Fruit fly (Drosophila melanogaster) whole organism, embryonic: ENCODE measurements around the gene CG31804.

Experiments used
- Atf3 ChIP-seq: fragments of 200-800 bp; sonication (Bioruptor generic); optimal IDR thresholded peaks from 3 replicates; lab custom pipeline; 2016; ENCODE audit warnings: missing biosample characterization, missing genetic modification characterization
- CG10543 ChIP-seq: fragments of 200-800 bp; sonication (Bioruptor generic); optimal IDR thresholded peaks from 3 replicates; lab custom pipeline; 2017; ENCODE audit warnings: missing biosample characterization, mild to moderate bottlenecking, missing genetic modification characterization, moderate library complexity
- CG10654 ChIP-seq: fragments of 200-800 bp; sonication (Bioruptor generic); optimal IDR thresholded peaks from 2 replicates; lab custom pipeline; 2016; ENCODE audit warnings: missing biosample characterization, missing genetic modification characterization
- CG10979 ChIP-seq: fragments of 200-800 bp; sonication (Bioruptor generic); optimal IDR thresholded peaks from 2 replicates; lab custom pipeline; 2018; ENCODE audit warnings: missing biosample characterization, mild to moderate bottlenecking, missing genetic modification characterization, moderate library complexity
- CG11085 ChIP-seq: fragments of 200-800 bp; sonication (Bioruptor generic); IDR thresholded peaks from 2 replicates; pipeline ENCODE4 v1.3.6; 2022; ENCODE audit warnings: missing biosample characterization, missing genetic modification characterization
- CG11560 ChIP-seq: fragments of 200-800 bp; sonication (Bioruptor generic); IDR thresholded peaks from 3 replicates; pipeline ENCODE4 v1.3.6; 2022; ENCODE audit warnings: missing biosample characterization, missing genetic modification characterization
- CG12236 ChIP-seq: fragments of 200-800 bp; sonication (Bioruptor generic); optimal IDR thresholded peaks from 2 replicates; lab custom pipeline; 2016; ENCODE audit warnings: missing biosample characterization, missing genetic modification characterization
- CG12744 ChIP-seq: fragments of 200-800 bp; sonication (Bioruptor generic); optimal IDR thresholded peaks from 2 replicates; lab custom pipeline; 2016; ENCODE audit warnings: missing biosample characterization, missing genetic modification characterization
- CG12769 ChIP-seq: fragments of 200-800 bp; sonication (Bioruptor generic); optimal IDR thresholded peaks from 2 replicates; lab custom pipeline; 2019; ENCODE audit warnings: missing biosample characterization, mild to moderate bottlenecking, missing genetic modification characterization, moderate library complexity
- CG1602 ChIP-seq: fragments of 200-800 bp; sonication (Bioruptor generic); optimal IDR thresholded peaks from 3 replicates; lab custom pipeline; 2016; ENCODE audit warnings: missing biosample characterization, missing genetic modification characterization
- CG16813 ChIP-seq: fragments of 200-800 bp; sonication (Bioruptor generic); IDR thresholded peaks from 3 replicates; pipeline ENCODE4 v1.3.6; 2022; ENCODE audit warnings: missing biosample characterization, missing genetic modification characterization; ENCODE audit not compliant: partially characterized antibody
- CG31224 ChIP-seq: fragments of 200-800 bp; sonication (Bioruptor generic); IDR thresholded peaks from 2 replicates; pipeline ENCODE4 v1.3.6; 2022; ENCODE audit warnings: missing biosample characterization, missing genetic modification characterization
- CG3407 ChIP-seq: fragments of 200-800 bp; sonication (Bioruptor generic); optimal IDR thresholded peaks from 2 replicates; lab custom pipeline; 2018; ENCODE audit warnings: missing biosample characterization, mild to moderate bottlenecking, missing genetic modification characterization
- CG4707 ChIP-seq: fragments of 200-800 bp; sonication (Bioruptor generic); optimal IDR thresholded peaks from 2 replicates; lab custom pipeline; 2018; ENCODE audit warnings: missing biosample characterization, mild to moderate bottlenecking, missing genetic modification characterization, moderate library complexity
- CG5180 ChIP-seq: fragments of 200-800 bp; sonication (Bioruptor generic); optimal IDR thresholded peaks from 3 replicates; lab custom pipeline; 2017; ENCODE audit warnings: missing biosample characterization, missing genetic modification characterization, mild to moderate bottlenecking, moderate library complexity, missing genetic modification reagents
- CG6791 ChIP-seq: fragments of 200-800 bp; sonication (Bioruptor generic); IDR thresholded peaks from 3 replicates; pipeline ENCODE4 v1.3.6; 2022; ENCODE audit warnings: missing biosample characterization, missing genetic modification characterization; ENCODE audit not compliant: partially characterized antibody
- CG7372 ChIP-seq: fragments of 200-800 bp; sonication (Bioruptor generic); IDR thresholded peaks from 2 replicates; pipeline ENCODE4 v1.3.6; 2022; ENCODE audit warnings: missing biosample characterization, missing genetic modification characterization
- CG7786 ChIP-seq: fragments of 200-800 bp; sonication (Bioruptor generic); optimal IDR thresholded peaks from 2 replicates; lab custom pipeline; 2016; ENCODE audit warnings: missing biosample characterization, missing genetic modification characterization
- CG9215 ChIP-seq: fragments of 200-800 bp; sonication (Bioruptor generic); IDR thresholded peaks from 2 replicates; pipeline ENCODE4 v1.3.6; 2022; ENCODE audit warnings: missing biosample characterization, missing genetic modification characterization
- Dad ChIP-seq: fragments of 200-800 bp; sonication (Bioruptor generic); optimal IDR thresholded peaks from 3 replicates; lab custom pipeline; 2016; ENCODE audit warnings: missing biosample characterization, missing genetic modification characterization
- Drgx ChIP-seq: fragments of 200-800 bp; sonication (Bioruptor generic); IDR thresholded peaks from 2 replicates; pipeline ENCODE4 v1.3.6; 2022; ENCODE audit warnings: missing biosample characterization, missing genetic modification characterization
- HLH54F ChIP-seq: fragments of 200-800 bp; sonication (Bioruptor generic); optimal IDR thresholded peaks from 3 replicates; lab custom pipeline; 2016; ENCODE audit warnings: missing biosample characterization, missing genetic modification characterization
- HmgD ChIP-seq: fragments of 200-800 bp; sonication (Bioruptor generic); optimal IDR thresholded peaks from 3 replicates; lab custom pipeline; 2016; ENCODE audit warnings: missing biosample characterization, missing genetic modification characterization
- Med ChIP-seq: fragments of 200-800 bp; sonication (Bioruptor generic); peaks from one replicate; lab custom pipeline; 2016; ENCODE audit warnings: missing biosample characterization, missing genetic modification characterization, mild to moderate bottlenecking, inconsistent platforms, moderate library complexity
- NC2β ChIP-seq: fragments of 200-800 bp; sonication (Bioruptor generic); optimal IDR thresholded peaks from 2 replicates; lab custom pipeline; 2016; ENCODE audit warnings: missing biosample characterization, missing genetic modification characterization
- NFAT ChIP-seq: fragments of 200-800 bp; sonication (Bioruptor generic); IDR thresholded peaks from 2 replicates; pipeline ENCODE4 v1.3.6; 2022; ENCODE audit warnings: missing biosample characterization, missing genetic modification characterization
- Neu2 ChIP-seq: fragments of 200-800 bp; sonication (Bioruptor generic); optimal IDR thresholded peaks from 3 replicates; lab custom pipeline; 2016; ENCODE audit warnings: missing biosample characterization, missing genetic modification characterization, borderline replicate concordance
- Pdp1 ChIP-seq, 2 experiments: fragments of 200-800 bp; sonication (Bioruptor generic); optimal IDR thresholded peaks; 3 replicates each; lab custom pipeline; 2016; ENCODE audit warnings: missing biosample characterization in 2 of 2, missing genetic modification characterization in 2 of 2, mild to moderate bottlenecking in 1 of 2, moderate library complexity in 1 of 2
- Trl ChIP-seq, 3 experiments: fragments of >200 bp in 2 of 3; fragments of 200-800 bp in 1 of 3; sonication (Bioruptor generic) in 1 of 3; optimal IDR thresholded peaks; 2 replicates in 1 of 3; 3 replicates in 2 of 3; lab custom pipeline; 2016 to 2017; ENCODE audit warnings: missing biosample characterization in 1 of 3, missing genetic modification characterization in 1 of 3
- ato ChIP-seq: fragments of 200-800 bp; sonication (Bioruptor generic); IDR thresholded peaks from 2 replicates; pipeline ENCODE4 v1.3.6; 2022; ENCODE audit warnings: missing biosample characterization, missing genetic modification characterization; ENCODE audit not compliant: partially characterized antibody
- cad ChIP-seq: fragments of >200 bp; optimal IDR thresholded peaks from 2 replicates; lab custom pipeline; 2017; ENCODE audit warnings: missing biosample characterization, missing genetic modification characterization
- dmrt99B ChIP-seq: fragments of 200-800 bp; sonication (Bioruptor generic); optimal IDR thresholded peaks from 2 replicates; lab custom pipeline; 2018; ENCODE audit warnings: missing biosample characterization, mild to moderate bottlenecking, missing genetic modification characterization, moderate library complexity
- insv ChIP-seq, 2 experiments: fragments of 200-800 bp; sonication (Bioruptor generic); optimal IDR thresholded peaks; 3 replicates each; lab custom pipeline; 2016 to 2018; ENCODE audit warnings: missing biosample characterization in 2 of 2, missing genetic modification characterization in 2 of 2
- onecut ChIP-seq: fragments of 200-800 bp; sonication (Bioruptor generic); IDR thresholded peaks from 2 replicates; pipeline ENCODE4 v1.3.6; 2022; ENCODE audit warnings: missing biosample characterization, missing genetic modification characterization
- peb ChIP-seq: fragments of 200-800 bp; sonication (Bioruptor generic); IDR thresholded peaks from 2 replicates; pipeline ENCODE4 v1.3.6; 2022; ENCODE audit warnings: missing biosample characterization, missing genetic modification characterization
- pnt ChIP-seq: fragments of 200-800 bp; sonication (Bioruptor generic); optimal IDR thresholded peaks from 3 replicates; lab custom pipeline; 2016; ENCODE audit warnings: missing biosample characterization, missing genetic modification characterization
- pros ChIP-seq: fragments of 200-800 bp; sonication (Bioruptor generic); optimal IDR thresholded peaks from 3 replicates; lab custom pipeline; 2019; ENCODE audit warnings: missing biosample characterization, mild to moderate bottlenecking, missing genetic modification characterization, moderate library complexity
- sens ChIP-seq: fragments of 200-800 bp; sonication (Bioruptor generic); peaks from one replicate; lab custom pipeline; 2016; ENCODE audit warnings: missing biosample characterization, missing genetic modification characterization
- sim ChIP-seq: fragments of 200-800 bp; sonication (Bioruptor generic); IDR thresholded peaks from 2 replicates; pipeline ENCODE4 v1.3.6; 2022; ENCODE audit warnings: missing biosample characterization, missing genetic modification characterization
- sisA ChIP-seq: fragments of 200-800 bp; sonication (Bioruptor generic); IDR thresholded peaks from 2 replicates; pipeline ENCODE4 v1.3.6; 2022; ENCODE audit warnings: missing biosample characterization, missing genetic modification characterization
- sob ChIP-seq: fragments of 200-800 bp; sonication (Bioruptor generic); IDR thresholded peaks from 2 replicates; pipeline ENCODE4 v1.3.6; 2022; ENCODE audit warnings: missing biosample characterization, missing genetic modification characterization
- sr ChIP-seq: fragments of 200-800 bp; sonication (Bioruptor generic); IDR thresholded peaks from 3 replicates; pipeline ENCODE4 v1.3.6; 2022; ENCODE audit warnings: missing biosample characterization, missing genetic modification characterization
- tap ChIP-seq: fragments of 200-800 bp; optimal IDR thresholded peaks from 3 replicates; lab custom pipeline; 2019; ENCODE audit warnings: missing biosample characterization, mild to moderate bottlenecking, missing genetic modification characterization, moderate library complexity
- unc-4 ChIP-seq: fragments of 200-800 bp; sonication (Bioruptor generic); IDR thresholded peaks from 2 replicates; pipeline ENCODE4 v1.3.6; 2022; ENCODE audit warnings: missing biosample characterization, missing genetic modification characterization; ENCODE audit not compliant: partially characterized antibody
- vnd ChIP-seq: fragments of 200-800 bp; sonication (Bioruptor generic); IDR thresholded peaks from 3 replicates; pipeline ENCODE4 v1.3.6; 2022; ENCODE audit warnings: missing biosample characterization, missing genetic modification characterization; ENCODE audit not compliant: partially characterized antibody
- zf30C ChIP-seq: fragments of 200-800 bp; sonication (Bioruptor generic); optimal IDR thresholded peaks from 3 replicates; lab custom pipeline; 2018; ENCODE audit warnings: missing biosample characterization, mild to moderate bottlenecking, missing genetic modification characterization
- zfh1 ChIP-seq: fragments of 200-800 bp; sonication (Bioruptor generic); IDR thresholded peaks from 3 replicates; pipeline ENCODE4 v1.3.6; 2022; ENCODE audit warnings: missing biosample characterization, missing genetic modification characterization

Gene CG31804

DNA sequence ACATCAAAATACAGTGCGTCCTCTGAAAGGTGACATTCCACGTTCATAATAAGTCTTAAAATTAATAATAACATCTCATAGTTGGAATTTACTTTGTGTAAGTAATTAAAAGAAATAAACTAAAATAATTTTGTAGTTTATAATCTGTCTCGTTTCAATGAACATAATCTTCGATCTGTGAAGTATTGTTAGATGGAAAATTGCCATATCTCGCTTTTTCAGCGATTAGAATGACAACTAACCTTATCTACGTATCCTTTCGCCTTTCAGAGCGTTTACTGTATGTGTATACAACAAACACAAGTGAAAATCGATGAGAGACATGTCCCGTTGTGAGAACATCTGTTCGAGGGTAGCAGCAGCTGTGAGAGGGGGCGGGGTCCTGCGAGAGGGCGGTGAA lies 19.0 kb downstream of the CG31804 start (continued):
- TF ChIP-seq NFAT (GFP tag; lab: Robert Waterston, UW) = no peak
- peak; percentile 79 for TF ChIP-seq Med (GFP tag; lab: Kevin White, UChicago)
- TF ChIP-seq tap = peak; percentile 84
- peak; percentile 30; the same call in 1 of the 2 replicates for TF ChIP-seq sisA (GFP tag; lab: Robert Waterston, UW)
- TF ChIP-seq peb (GFP tag; lab: Robert Waterston, UW) = peak; percentile 45; the same call in 1 of the 2 replicates
- no peak for TF ChIP-seq insv (GFP tag; optimal IDR thresholded peaks at IDR 0.05; lab: Kevin White, UChicago)
- TF ChIP-seq CG1602 = peak; percentile 41
- no peak for TF ChIP-seq Drgx (GFP tag; lab: Robert Waterston, UW)

dm6 chr2L:17382783-17383182 lies 19.5 kb downstream of the CG31804 start:
- TF ChIP-seq Trl (optimal IDR thresholded peaks at IDR 0.05; lab: Kevin White, UChicago) (peak; percentile 28 to 37), Trl (GFP tag; optimal IDR thresholded peaks at IDR 0.05; lab: Kevin White, UChicago) (no peak), cad (peak; percentile 19), sens (GFP tag; lab: Kevin White, UChicago) (peak; percentile 49), CG7786 (GFP tag; lab: Kevin White, UChicago) (no peak), vnd (GFP tag; lab: Robert Waterston, UW) (0 out of 3 replicates have a peak, but pooled peaks have one; percentile 12), onecut (peak; percentile 69), pros (GFP tag; lab: Kevin White, UChicago) (peak; percentile 7), CG31224 (GFP tag; lab: Robert Waterston, UW) (peak; percentile 76), Pdp1 (GFP tag; optimal IDR thresholded peaks at IDR 0.05; lab: Kevin White, UChicago) (no peak), CG7372 (GFP tag; lab: Robert Waterston, UW) (no peak)

DNA sequence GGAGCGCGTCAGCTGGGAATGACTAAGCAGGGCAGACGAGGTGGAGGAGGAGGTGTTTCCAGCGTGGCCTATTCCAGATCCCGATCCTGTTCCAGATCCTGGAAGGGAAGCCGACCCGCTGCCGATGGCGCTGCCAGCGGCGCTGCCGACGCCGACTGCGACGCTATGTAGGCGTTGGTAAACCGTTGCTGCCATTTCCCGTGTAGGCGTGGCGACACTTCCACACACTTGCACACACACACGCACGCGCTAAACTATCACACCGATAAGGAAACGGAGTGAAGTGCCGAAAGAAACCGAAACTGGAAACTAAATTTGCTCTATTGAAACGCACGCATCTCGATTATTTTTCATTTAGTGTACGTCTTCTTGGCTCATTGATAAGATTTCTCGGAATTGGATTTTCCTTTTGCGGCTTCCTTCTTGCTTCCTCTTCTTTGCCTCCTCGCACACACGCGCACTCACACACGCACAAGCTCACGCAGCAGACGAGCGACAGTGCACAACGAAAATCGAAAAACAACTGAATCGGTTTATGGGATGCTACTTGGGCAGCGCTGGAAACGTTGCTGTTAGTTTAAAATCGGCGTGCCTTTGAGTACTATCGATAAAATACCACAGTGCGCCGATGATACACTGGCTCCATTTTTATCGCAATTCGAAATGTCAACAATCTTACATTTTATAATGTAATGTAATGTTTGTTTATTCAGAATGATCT lies 20.5 kb downstream of the CG31804 start, which contains the start of gene Lrch:
Gene Lrch (minus strand): TSS at position 528 of the 721 bp plus-strand sequence.
- TF ChIP-seq CG5180 (no peak), CG12236 (no peak), CG10979 (tag; lab: Kevin White, UChicago) (peak; percentile 22), CG12769 (tag; lab: Kevin White, UChicago) (peak; percentile 45), Neu2 (no peak), sim (no peak), CG3407 (GFP tag; lab: Kevin White, UChicago) (peak; percentile 8), CG6791 (GFP tag; lab: Robert Waterston, UW) (peak; percentile 88), HLH54F (GFP tag; lab: Kevin White, UChicago) (no peak), HmgD (GFP tag; lab: Kevin White, UChicago) (peak; percentile 31), CG12744 (GFP tag; lab: Kevin White, UChicago) (no peak), ato (GFP tag; lab: Robert Waterston, UW) (peak; percentile 74), Dad (peak; percentile 9), dmrt99B (peak; percentile 13), CG10654 (GFP tag; lab: Kevin White, UChicago) (no peak), CG16813 (GFP tag; lab: Robert Waterston, UW) (peak; percentile 61), sob (peak; percentile 53; the same call in 1 of the 2 replicates), sr (0 out of 3 replicates have a peak, but pooled peaks have one; percentile 9), NC2β (GFP tag; lab: Kevin White, UChicago) (peak; percentile 14), unc-4 (GFP tag; lab: Robert Waterston, UW) (peak; percentile 67), CG4707 (GFP tag; lab: Kevin White, UChicago) (peak; percentile 58), CG11560 (tag; lab: Robert Waterston, UW) (no peak), CG9215 (GFP tag; lab: Robert Waterston, UW) (no peak), Atf3 (GFP tag; lab: Kevin White, UChicago) (no peak), pnt (no peak), zfh1 (GFP tag; lab: Robert Waterston, UW) (0 out of 3 replicates have a peak, but pooled peaks have one; percentile 9), CG11085 (no peak), zf30C (no peak), CG10543 (GFP tag; lab: Kevin White, UChicago) (peak; percentile 28)
